Worm (Caenorhabditis elegans) whole organism, late embryonic: ENCODE results near the gene ife-1.

Source experiments
- madf-2 ChIP-seq: sonication (generic microtip); optimal IDR thresholded peaks from 2 replicates; lab custom pipeline; 2017; ENCODE audit warnings: missing genetic modification characterization, missing compliant biosample characterization
- pha-2 ChIP-seq: sonication (generic microtip); optimal IDR thresholded peaks from 2 replicates; lab custom pipeline; 2017; ENCODE audit warnings: mild to moderate bottlenecking, missing genetic modification characterization, missing compliant biosample characterization

- no peak for TF ChIP-seq pha-2 (tag; lab: Kevin White, UChicago)
- no peak for TF ChIP-seq madf-2
Measured at ce11 chrIII:13383159-13383558, 39.9 kb downstream of the ife-1 start.
